Fruit fly (Drosophila melanogaster): ENCODE measurements around the gene CG42404.

Gene CG42404

DNA sequence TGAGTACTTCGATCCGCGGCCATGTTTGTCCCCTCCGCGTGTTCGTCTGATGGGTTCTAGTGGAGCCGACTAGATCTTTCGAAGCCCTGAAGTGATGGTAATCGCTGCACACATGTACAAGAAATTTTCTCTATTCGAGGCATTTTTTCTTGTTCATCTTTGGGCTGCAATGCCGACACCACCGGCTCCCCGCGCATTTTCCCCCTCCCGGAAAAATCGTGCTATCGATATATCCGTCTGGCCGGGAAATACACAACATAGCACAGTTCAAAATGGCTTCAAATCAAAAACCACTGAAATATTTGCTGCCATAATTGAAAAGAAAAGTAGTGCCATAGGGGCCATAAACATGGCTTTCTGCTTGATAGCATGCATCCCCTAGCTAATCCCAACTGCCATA lies 14.1 kb downstream of the CG42404 start:
- no peak for TF ChIP-seq EcR (GFP tag; optimal IDR thresholded peaks at IDR 0.05)
- no peak for TF ChIP-seq CG34367 (tag; optimal IDR thresholded peaks at IDR 0.05)
- no peak for TF ChIP-seq CG8301 (tag; optimal IDR thresholded peaks at IDR 0.05)
- no peak for TF ChIP-seq CG15710 (tag; optimal IDR thresholded peaks at IDR 0.05)
- TF ChIP-seq D1 (tag; optimal IDR thresholded peaks at IDR 0.05), result no peak
- no peak for TF ChIP-seq CG13204 (GFP tag; optimal IDR thresholded peaks at IDR 0.05)
- TF ChIP-seq CG10348 (GFP tag; IDR thresholded peaks at IDR 0.05), result no peak
- TF ChIP-seq CG12605 (GFP tag; IDR thresholded peaks at IDR 0.05), result no peak
- no peak for TF ChIP-seq Ets98B (GFP tag; IDR thresholded peaks at IDR 0.05)
- no peak for TF ChIP-seq fd96Ca (GFP tag; IDR thresholded peaks at IDR 0.05)
- no peak for TF ChIP-seq CG8159 (tag; optimal IDR thresholded peaks at IDR 0.05)
- TF ChIP-seq gl (tag; optimal IDR thresholded peaks at IDR 0.05), result no peak
- TF ChIP-seq Pif1A (GFP tag; optimal IDR thresholded peaks at IDR 0.05), result no peak
- TF ChIP-seq rn (GFP tag; IDR thresholded peaks at IDR 0.05), result no peak
- TF ChIP-seq CG17806 (tag; optimal IDR thresholded peaks at IDR 0.05), result no peak
- TF ChIP-seq Snoo (tag; optimal IDR thresholded peaks at IDR 0.05), result no peak
- TF ChIP-seq CG32121 (GFP tag; IDR thresholded peaks at IDR 0.05), result no peak
- no peak for TF ChIP-seq CG4496 (GFP tag; IDR thresholded peaks at IDR 0.05)
- no peak for TF ChIP-seq CG9948 (tag; optimal IDR thresholded peaks at IDR 0.05)

dm6 chr3R:15265406-15266040 lies 15.6 kb downstream of the CG42404 start, which contains the start of gene ATPsynO:
TSS of gene ATPsynO (plus strand) at chr3R:15265591.
- TF ChIP-seq CG12605 (GFP tag; IDR thresholded peaks at IDR 0.05) (no peak), CG8301 (tag; optimal IDR thresholded peaks at IDR 0.05) (no peak), Pif1B (GFP tag; optimal IDR thresholded peaks at IDR 0.05) (no peak), rn (GFP tag; IDR thresholded peaks at IDR 0.05) (no peak), CG9948 (tag; optimal IDR thresholded peaks at IDR 0.05) (no peak), CG4496 (GFP tag; IDR thresholded peaks at IDR 0.05) (no peak), CG32121 (GFP tag; IDR thresholded peaks at IDR 0.05) (no peak), CG14655 (GFP tag; optimal IDR thresholded peaks at IDR 0.05) (no peak), gl (tag; optimal IDR thresholded peaks at IDR 0.05) (no peak), CG15710 (tag; optimal IDR thresholded peaks at IDR 0.05) (no peak), Snoo (tag; optimal IDR thresholded peaks at IDR 0.05) (no peak), Ets98B (GFP tag; IDR thresholded peaks at IDR 0.05) (no peak), Pif1A (GFP tag; optimal IDR thresholded peaks at IDR 0.05) (no peak), CG17806 (tag; optimal IDR thresholded peaks at IDR 0.05) (no peak), CG13204 (GFP tag; optimal IDR thresholded peaks at IDR 0.05) (no peak), D1 (tag; optimal IDR thresholded peaks at IDR 0.05) (no peak), CG34367 (tag; optimal IDR thresholded peaks at IDR 0.05) (no peak), CG8159 (tag; optimal IDR thresholded peaks at IDR 0.05) (no peak), CG10348 (GFP tag; IDR thresholded peaks at IDR 0.05) (no peak)

dm6 chr3R:15268426-15268825 lies 18.5 kb downstream of the CG42404 start, which contains the start of the genes CG14864 and Zip88E:
TSS of gene CG14864 (minus strand) at chr3R:15268538.
TSS of gene Zip88E (plus strand) at chr3R:15268662.
- TF ChIP-seq CG10348 (GFP tag; IDR thresholded peaks at IDR 0.05), result no peak
- no peak for TF ChIP-seq CG17806 (tag; optimal IDR thresholded peaks at IDR 0.05)
- no peak for TF ChIP-seq CG15710 (tag; optimal IDR thresholded peaks at IDR 0.05)
- no peak for TF ChIP-seq CG13204 (GFP tag; optimal IDR thresholded peaks at IDR 0.05)
- no peak for TF ChIP-seq CG12605 (GFP tag; IDR thresholded peaks at IDR 0.05)
- TF ChIP-seq Pif1B (GFP tag; optimal IDR thresholded peaks at IDR 0.05), result no peak
- no peak for TF ChIP-seq gl (tag; optimal IDR thresholded peaks at IDR 0.05)
- no peak for TF ChIP-seq CG9948 (tag; optimal IDR thresholded peaks at IDR 0.05)
- TF ChIP-seq D1 (tag; optimal IDR thresholded peaks at IDR 0.05), result no peak
- no peak for TF ChIP-seq CG8159 (tag; optimal IDR thresholded peaks at IDR 0.05)
- TF ChIP-seq rn (GFP tag; IDR thresholded peaks at IDR 0.05), result no peak
- no peak for TF ChIP-seq CG14655 (GFP tag; optimal IDR thresholded peaks at IDR 0.05)
- no peak for TF ChIP-seq CG8301 (tag; optimal IDR thresholded peaks at IDR 0.05)
- no peak for TF ChIP-seq CG34367 (tag; optimal IDR thresholded peaks at IDR 0.05)
- no peak for TF ChIP-seq Snoo (tag; optimal IDR thresholded peaks at IDR 0.05)
- no peak for TF ChIP-seq CG4496 (GFP tag; IDR thresholded peaks at IDR 0.05)
- TF ChIP-seq CG32121 (GFP tag; IDR thresholded peaks at IDR 0.05), result no peak
- TF ChIP-seq fd96Ca (GFP tag; IDR thresholded peaks at IDR 0.05), result no peak
- TF ChIP-seq Ets98B (GFP tag; IDR thresholded peaks at IDR 0.05), result no peak

- TF ChIP-seq CG4496 (GFP tag; IDR thresholded peaks at IDR 0.05) (no peak), CG8301 (tag; optimal IDR thresholded peaks at IDR 0.05) (no peak), Snoo (tag; optimal IDR thresholded peaks at IDR 0.05) (no peak), CG12605 (GFP tag; IDR thresholded peaks at IDR 0.05) (no peak), CG8159 (tag; optimal IDR thresholded peaks at IDR 0.05) (no peak)
Measured at dm6 chr3R:15268856-15269255, 19.0 kb downstream of the CG42404 start.

dm6 chr3R:15275158-15275623 lies 25.3 kb downstream of the CG42404 start, which contains the start of the genes Cp190 and CG4338:
TSS of gene Cp190 (minus strand) at chr3R:15275241.
TSS of gene CG4338 (plus strand) at chr3R:15275522.
- TF ChIP-seq CG34367 (tag; optimal IDR thresholded peaks at IDR 0.05) (peak; percentile 97), D1 (tag; optimal IDR thresholded peaks at IDR 0.05) (no peak), rn (GFP tag; IDR thresholded peaks at IDR 0.05) (peak; percentile 87), Pif1A (GFP tag; optimal IDR thresholded peaks at IDR 0.05) (no peak), CG32121 (GFP tag; IDR thresholded peaks at IDR 0.05) (peak; percentile 96), CG17806 (tag; optimal IDR thresholded peaks at IDR 0.05) (peak; percentile 98), CG14655 (GFP tag; optimal IDR thresholded peaks at IDR 0.05) (no peak), CG12605 (GFP tag; IDR thresholded peaks at IDR 0.05) (peak; percentile 94), EcR (GFP tag; optimal IDR thresholded peaks at IDR 0.05) (peak; percentile 85), CG9948 (tag; optimal IDR thresholded peaks at IDR 0.05) (peak; percentile 98), CG8301 (tag; optimal IDR thresholded peaks at IDR 0.05) (peak; percentile 98), CG10348 (GFP tag; IDR thresholded peaks at IDR 0.05) (peak; percentile 83), Pif1B (GFP tag; optimal IDR thresholded peaks at IDR 0.05) (no peak), gl (tag; optimal IDR thresholded peaks at IDR 0.05) (peak; percentile 91), fd96Ca (GFP tag; IDR thresholded peaks at IDR 0.05) (peak; percentile 67; the same call in 2 of the 3 replicates), CG15710 (tag; optimal IDR thresholded peaks at IDR 0.05) (peak; percentile 98), Ets98B (GFP tag; IDR thresholded peaks at IDR 0.05) (peak; percentile 90), CG4496 (GFP tag; IDR thresholded peaks at IDR 0.05) (peak; percentile 93), CG8159 (tag; optimal IDR thresholded peaks at IDR 0.05) (peak; percentile 99), CG13204 (GFP tag; optimal IDR thresholded peaks at IDR 0.05) (no peak), Snoo (tag; optimal IDR thresholded peaks at IDR 0.05) (peak; percentile 97)
